Worm (Caenorhabditis elegans): Measurements from ENCODE around the gene F23B12.4.

The F23B12.4 gene

ce11 chrV:14468196-14468874 lies 27.4 kb downstream of the F23B12.4 start, which contains the start of gene srz-97 (continued):
- TF ChIP-seq madf-5 (GFP tag; IDR thresholded peaks at IDR 0.05) (no peak), fkh-10 (GFP tag; optimal IDR thresholded peaks at IDR 0.05) (no peak), ztf-11 (tag; optimal IDR thresholded peaks at IDR 0.05) (no peak), ctbp-1 (GFP tag; IDR thresholded peaks at IDR 0.05) (peak; percentile 33; the same call in 1 of the 2 replicates), ama-1 (optimal IDR thresholded peaks at IDR 0.05) (no peak), ztf-7 (tag; optimal IDR thresholded peaks at IDR 0.05) (no peak), daf-8 (GFP tag; IDR thresholded peaks at IDR 0.05) (no peak), ceh-20 (GFP tag; IDR thresholded peaks at IDR 0.05) (0 out of 2 replicates have a peak, but pooled peaks have one; percentile 31), jun-1 (tag; optimal IDR thresholded peaks at IDR 0.05) (no peak), spr-1 (tag; optimal IDR thresholded peaks at IDR 0.05) (peak; percentile 42), Y105C5A.15 (GFP tag; IDR thresholded peaks at IDR 0.05) (0 out of 2 replicates have a peak, but pooled peaks have one; percentile 30), nhr-237 (tag; optimal IDR thresholded peaks at IDR 0.05) (no peak), F10B5.3 (tag; optimal IDR thresholded peaks at IDR 0.05) (peak; percentile 37), pqm-1 (tag; optimal IDR thresholded peaks at IDR 0.05) (no peak), ceh-82 (tag; optimal IDR thresholded peaks at IDR 0.05) (no peak), hmg-1.1 (GFP tag; IDR thresholded peaks at IDR 0.05) (peak; percentile 61; the same call in 1 of the 2 replicates)

- TF ChIP-seq set-16 (GFP tag; IDR thresholded peaks at IDR 0.05) (no peak), ceh-28 (tag; optimal IDR thresholded peaks at IDR 0.05) (no peak), ceh-82 (tag; optimal IDR thresholded peaks at IDR 0.05) (no peak), D1046.2 (GFP tag; IDR thresholded peaks at IDR 0.05) (no peak), zfp-3 (GFP tag; conservative IDR thresholded peaks at IDR 0.05) (no peak), unc-62 (GFP tag; optimal IDR thresholded peaks at IDR 0.05 in 1 of 2) (peak in 1 of 2 experiments; percentile 88), unc-62 (tag; optimal IDR thresholded peaks at IDR 0.05) (no peak), F10B5.3 (tag; optimal IDR thresholded peaks at IDR 0.05) (no peak)
Measured at ce11 chrV:14468931-14469330, 28.0 kb downstream of the F23B12.4 start, which contains the start of gene clec-57. Gene clec-57 (plus strand): TSS chrV:14469231.

- TF ChIP-seq lin-39 (tag; optimal IDR thresholded peaks at IDR 0.05) (no peak), mxl-2 (GFP tag; conservative IDR thresholded peaks at IDR 0.05) (no peak), lin-38 (GFP tag; IDR thresholded peaks at IDR 0.05) (no peak), mdt-29 (GFP tag; IDR thresholded peaks at IDR 0.05) (no peak), nhr-28 (tag; optimal IDR thresholded peaks at IDR 0.05) (peak; percentile 37), lim-7 (GFP tag; IDR thresholded peaks at IDR 0.05) (no peak), nhr-10 (tag; optimal IDR thresholded peaks at IDR 0.05) (no peak), R02D3.7 (tag; optimal IDR thresholded peaks at IDR 0.05) (no peak), pqm-1 (tag; optimal IDR thresholded peaks at IDR 0.05) (no peak)
Measured at ce11 chrV:14472229-14472628, 31.3 kb downstream of the F23B12.4 start, which contains the start of gene clec-227. Gene clec-227 (plus strand): TSS chrV:14472529.

- peak; percentile 2 for TF ChIP-seq hlh-11 (tag; optimal IDR thresholded peaks at IDR 0.05)
- TF ChIP-seq pqm-1 (tag; optimal IDR thresholded peaks at IDR 0.05): peak; percentile 35
- TF ChIP-seq lin-15B (tag; optimal IDR thresholded peaks at IDR 0.05): no peak
- 0 out of 2 replicates have a peak, but pooled peaks have one; percentile 18 for TF ChIP-seq ceh-20 (GFP tag; IDR thresholded peaks at IDR 0.05)
- peak; percentile 36 for TF ChIP-seq nhr-28 (tag; optimal IDR thresholded peaks at IDR 0.05)
Measured at ce11 chrV:14474099-14474498, 33.2 kb downstream of the F23B12.4 start, which contains the start of gene clec-56. Gene clec-56 (plus strand): TSS chrV:14474399.

ce11 chrV:14476680-14477079 lies 35.7 kb downstream of the F23B12.4 start, which contains the start of gene clec-54:
Gene clec-54 (plus strand): TSS chrV:14476903.
- peak; percentile 12 for TF ChIP-seq dve-1 (tag; optimal IDR thresholded peaks at IDR 0.05; ENCODE audit: insufficient read depth)
- TF ChIP-seq unc-62 (GFP tag; optimal IDR thresholded peaks at IDR 0.05 in 1 of 2): peak in 1 of 2 experiments; percentile 43
- TF ChIP-seq unc-62 (tag; optimal IDR thresholded peaks at IDR 0.05): no peak
- no peak for TF ChIP-seq arid-1 (GFP tag; conservative IDR thresholded peaks at IDR 0.05)
- 0 out of 2 replicates have a peak, but pooled peaks have one; percentile 27 for TF ChIP-seq tra-1 (GFP tag; IDR thresholded peaks at IDR 0.05)
- no peak for TF ChIP-seq D1046.2 (GFP tag; IDR thresholded peaks at IDR 0.05)
- TF ChIP-seq hlh-11 (tag; optimal IDR thresholded peaks at IDR 0.05): peak; percentile 17
- peak; percentile 49; the same call in 1 of the 2 replicates for TF ChIP-seq dmd-6 (GFP tag; IDR thresholded peaks at IDR 0.05)
- TF ChIP-seq ZK337.2 (GFP tag; IDR thresholded peaks at IDR 0.05): no peak
- TF ChIP-seq daf-16 (GFP tag; optimal IDR thresholded peaks at IDR 0.05): no peak
- peak; percentile 37 for TF ChIP-seq daf-16 (tag; optimal IDR thresholded peaks at IDR 0.05)
- TF ChIP-seq nhr-28 (tag; optimal IDR thresholded peaks at IDR 0.05): peak; percentile 18
